Fruit fly (Drosophila melanogaster): Measurements from ENCODE around the gene CG6938.

Gene CG6938

dm6 chr3L:12039084-12039483, 54.4 kb downstream of the CG6938 start:
- TF ChIP-seq Hr83 (GFP tag; optimal IDR thresholded peaks at IDR 0.05; ENCODE audit: poor library complexity, severe bottlenecking) (no peak), sv (GFP tag; optimal IDR thresholded peaks at IDR 0.05) (no peak), N (GFP tag; optimal IDR thresholded peaks at IDR 0.05) (no peak), psq (GFP tag; optimal IDR thresholded peaks at IDR 0.05) (no peak), GATAd (GFP tag; optimal IDR thresholded peaks at IDR 0.05) (no peak)
